Fruit fly (Drosophila melanogaster) whole organism, wandering third instar larva: ENCODE results near the gene Or94b.

Experiments
- CG32264 ChIP-seq: fragments of 200-800 bp; sonication (Bioruptor generic); optimal IDR thresholded peaks from 2 replicates; lab custom pipeline; 2016; ENCODE audit warnings: missing biosample characterization, missing genetic modification characterization
- CG9705 ChIP-seq: fragments of 200-800 bp; sonication (Bioruptor generic); optimal IDR thresholded peaks from 2 replicates; lab custom pipeline; 2018; ENCODE audit warnings: missing biosample characterization, mild to moderate bottlenecking, missing genetic modification characterization
- Dfd ChIP-seq: fragments of >200 bp; optimal IDR thresholded peaks from 2 replicates; lab custom pipeline; 2017; ENCODE audit warnings: missing biosample characterization, missing genetic modification characterization
- Dif ChIP-seq: fragments of 200-275, 200-300 bp; sonication (Bioruptor generic); optimal IDR thresholded peaks from 2 replicates; lab custom pipeline; 2018; ENCODE audit warnings: missing biosample characterization, missing genetic modification characterization; ENCODE audit not compliant: partially characterized antibody
- GATAd ChIP-seq: sonication (Bioruptor generic); optimal IDR thresholded peaks from 2 replicates; lab custom pipeline; 2016; ENCODE audit warnings: missing biosample characterization, missing genetic modification characterization
- HLH106 ChIP-seq: fragments of 200-800 bp; optimal IDR thresholded peaks from 3 replicates; lab custom pipeline; 2019; ENCODE audit warnings: missing biosample characterization, mild to moderate bottlenecking, missing genetic modification characterization, moderate library complexity
- Hnf4 ChIP-seq: fragments of 200-800 bp; sonication (Bioruptor generic); optimal IDR thresholded peaks from 2 replicates; lab custom pipeline; 2016; ENCODE audit warnings: missing biosample characterization, mild to moderate bottlenecking, missing genetic modification characterization
- Hr83 ChIP-seq: fragments of 200-300 bp; sonication (Bioruptor generic); optimal IDR thresholded peaks from 2 replicates; lab custom pipeline; 2016; ENCODE audit warnings: missing biosample characterization, mild to moderate bottlenecking, missing genetic modification characterization, moderate library complexity; ENCODE audit not compliant: poor library complexity, severe bottlenecking
- Jra ChIP-seq: sonication (Bioruptor generic); optimal IDR thresholded peaks from 2 replicates; lab custom pipeline; 2016; ENCODE audit warnings: missing biosample characterization, missing genetic modification characterization
- Mio ChIP-seq: sonication (Bioruptor generic); optimal IDR thresholded peaks from 2 replicates; lab custom pipeline; 2016; ENCODE audit warnings: missing biosample characterization, missing genetic modification characterization
- N ChIP-seq: fragments of >200 bp; optimal IDR thresholded peaks from 2 replicates; lab custom pipeline; 2018; ENCODE audit warnings: missing biosample characterization, missing external identifiers, missing genetic modification characterization
- Rel ChIP-seq, 2 experiments: fragments of 200-800 bp; sonication (Bioruptor generic) in 1 of 2; optimal IDR thresholded peaks; 2 replicates in 1 of 2; 3 replicates in 1 of 2; lab custom pipeline; 2016 to 2019; ENCODE audit warnings: mild to moderate bottlenecking in 2 of 2, missing biosample characterization in 2 of 2, missing genetic modification characterization in 2 of 2, moderate library complexity in 1 of 2
- Sp1 ChIP-seq: fragments of 200-800 bp; sonication (Bioruptor generic); optimal IDR thresholded peaks from 3 replicates; lab custom pipeline; 2019; ENCODE audit warnings: missing biosample characterization, mild to moderate bottlenecking, missing genetic modification characterization, moderate library complexity
- br ChIP-seq: fragments of 200-800 bp; sonication (Bioruptor generic); optimal IDR thresholded peaks from 2 replicates; lab custom pipeline; 2016; ENCODE audit warnings: missing biosample characterization, missing genetic modification characterization
- dl ChIP-seq, 2 experiments: fragments of 175-275, 200-275 bp in 1 of 2; fragments of 200-275 bp in 1 of 2; sonication (Bioruptor generic); optimal IDR thresholded peaks; lab custom pipeline; 2018; ENCODE audit warnings: mild to moderate bottlenecking in 2 of 2, missing biosample characterization in 2 of 2, missing genetic modification characterization in 2 of 2, moderate library complexity in 2 of 2; ENCODE audit not compliant: partially characterized antibody in 2 of 2, insufficient read depth in 1 of 2
- dmrt93B ChIP-seq: fragments of 200-800 bp; sonication (Bioruptor generic); optimal IDR thresholded peaks from 2 replicates; lab custom pipeline; 2018; ENCODE audit warnings: missing biosample characterization, mild to moderate bottlenecking, missing genetic modification characterization
- dsf ChIP-seq: sonication (Bioruptor generic); optimal IDR thresholded peaks from 2 replicates; lab custom pipeline; 2016; ENCODE audit warnings: missing biosample characterization, missing genetic modification characterization, borderline replicate concordance
- ey ChIP-seq: fragments of 200-800 bp; sonication (Bioruptor generic); optimal IDR thresholded peaks from 2 replicates; lab custom pipeline; 2016; ENCODE audit warnings: missing biosample characterization, missing genetic modification characterization
- foxo ChIP-seq, 2 experiments: fragments of 200-800 bp; sonication (Bioruptor generic); optimal IDR thresholded peaks; 2 replicates in 1 of 2; 3 replicates in 1 of 2; lab custom pipeline; 2016 to 2017; ENCODE audit warnings: missing biosample characterization in 2 of 2, missing genetic modification characterization in 2 of 2
- fru ChIP-seq: fragments of 200-800 bp; sonication (Bioruptor generic); optimal IDR thresholded peaks from 3 replicates; lab custom pipeline; 2016; ENCODE audit warnings: missing biosample characterization, mild to moderate bottlenecking, missing genetic modification characterization
- h ChIP-seq: fragments of 200-800 bp; sonication (Bioruptor generic); optimal IDR thresholded peaks from 3 replicates; lab custom pipeline; 2016; ENCODE audit warnings: missing biosample characterization, mild to moderate bottlenecking, missing genetic modification characterization
- jim ChIP-seq: fragments of 175-275, 200-325 bp; sonication (Bioruptor generic); optimal IDR thresholded peaks from 2 replicates; lab custom pipeline; 2016; ENCODE audit warnings: missing biosample characterization, mild to moderate bottlenecking, missing genetic modification characterization
- lola ChIP-seq: fragments of >200 bp; optimal IDR thresholded peaks from 2 replicates; lab custom pipeline; 2017; ENCODE audit warnings: missing biosample characterization, missing genetic modification characterization
- pan ChIP-seq: fragments of >200 bp; optimal IDR thresholded peaks from 2 replicates; lab custom pipeline; 2017
- psq ChIP-seq: fragments of 200-800 bp; sonication (Bioruptor generic); optimal IDR thresholded peaks from 3 replicates; lab custom pipeline; 2017; ENCODE audit warnings: missing biosample characterization, mild to moderate bottlenecking, missing genetic modification characterization, moderate library complexity
- rgr ChIP-seq: fragments of 200-800 bp; sonication (Bioruptor generic); optimal IDR thresholded peaks from 3 replicates; lab custom pipeline; 2016; ENCODE audit warnings: missing biosample characterization, mild to moderate bottlenecking, missing genetic modification characterization
- sage ChIP-seq: fragments of 200-800 bp; sonication (Bioruptor generic); optimal IDR thresholded peaks from 2 replicates; lab custom pipeline; 2016; ENCODE audit warnings: missing biosample characterization, mild to moderate bottlenecking, missing genetic modification characterization
- sv ChIP-seq: fragments of 200-800 bp; sonication (Bioruptor generic); optimal IDR thresholded peaks from 3 replicates; lab custom pipeline; 2016; ENCODE audit warnings: missing biosample characterization, missing genetic modification characterization
- tai ChIP-seq: sonication (Bioruptor generic); optimal IDR thresholded peaks from 2 replicates; lab custom pipeline; 2016; ENCODE audit warnings: missing biosample characterization, missing genetic modification characterization
- usp ChIP-seq: fragments of >200 bp; optimal IDR thresholded peaks from 2 replicates; lab custom pipeline; 2017; ENCODE audit warnings: missing biosample characterization, missing genetic modification characterization
- woc ChIP-seq: sonication (Bioruptor generic); optimal IDR thresholded peaks from 2 replicates; lab custom pipeline; 2016; ENCODE audit warnings: missing biosample characterization, mild to moderate bottlenecking, missing genetic modification characterization

Gene Or94b

dm6 chr3R:22988995-22989394 is at the start of gene Or94b:
Gene Or94b, plus strand, starts transcription at chr3R:22989295.
- TF ChIP-seq h (GFP tag; lab: Kevin White, UChicago) = no peak
- TF ChIP-seq woc (GFP tag; lab: Kevin White, UChicago) = no peak
- no peak for TF ChIP-seq lola
- no peak for TF ChIP-seq Hr83
- no peak for TF ChIP-seq dmrt93B (GFP tag; lab: Kevin White, UChicago)
- no peak for TF ChIP-seq fru (GFP tag; lab: Kevin White, UChicago)
- no peak for TF ChIP-seq Dfd
- TF ChIP-seq N = no peak
- TF ChIP-seq Mio (GFP tag; lab: Kevin White, UChicago) = no peak
- no peak for TF ChIP-seq Sp1 (GFP tag; lab: Kevin White, UChicago)
- TF ChIP-seq psq = no peak
- TF ChIP-seq jim (GFP tag; lab: Kevin White, UChicago) = no peak
- no peak for TF ChIP-seq pan (lab: Kevin White, UChicago)
- TF ChIP-seq Rel (GFP tag; optimal IDR thresholded peaks at IDR 0.05; lab: Kevin White, UChicago) = no peak
- no peak for TF ChIP-seq Rel (tag; optimal IDR thresholded peaks at IDR 0.05; lab: Kevin White, UChicago)
- TF ChIP-seq foxo (GFP tag; optimal IDR thresholded peaks at IDR 0.05; lab: Kevin White, UChicago) = no peak
- TF ChIP-seq Hnf4 (GFP tag; lab: Kevin White, UChicago) = no peak
- no peak for TF ChIP-seq br (GFP tag; lab: Kevin White, UChicago)
- no peak for TF ChIP-seq GATAd (GFP tag; lab: Kevin White, UChicago)

- TF ChIP-seq Dif (GFP tag; lab: Kevin White, UChicago) (no peak), lola (no peak), dmrt93B (GFP tag; lab: Kevin White, UChicago) (no peak), pan (lab: Kevin White, UChicago) (no peak), dl (GFP tag; optimal IDR thresholded peaks at IDR 0.05; lab: Kevin White, UChicago; ENCODE audit: insufficient read depth in 1 of 2, partially characterized antibody in 2 of 2) (no peak), sv (GFP tag; lab: Kevin White, UChicago) (no peak), h (GFP tag; lab: Kevin White, UChicago) (no peak), GATAd (GFP tag; lab: Kevin White, UChicago) (no peak), CG9705 (GFP tag; lab: Kevin White, UChicago) (no peak), Sp1 (GFP tag; lab: Kevin White, UChicago) (no peak)
Measured at dm6 chr3R:22965220-22965619, 23.9 kb upstream of the Or94b start.

dm6 chr3R:22965984-22966383 is 23.1 kb upstream of the Or94b start, which contains the start of gene Tpl94D:
Gene Tpl94D, plus strand, starts transcription at chr3R:22966284.
- TF ChIP-seq dsf (no peak), sv (GFP tag; lab: Kevin White, UChicago) (no peak), sage (no peak), CG32264 (GFP tag; lab: Kevin White, UChicago) (no peak), jim (GFP tag; lab: Kevin White, UChicago) (no peak), GATAd (GFP tag; lab: Kevin White, UChicago) (no peak), Jra (GFP tag; lab: Kevin White, UChicago) (no peak), dmrt93B (GFP tag; lab: Kevin White, UChicago) (no peak), Hnf4 (GFP tag; lab: Kevin White, UChicago) (no peak), h (GFP tag; lab: Kevin White, UChicago) (no peak), ey (GFP tag; lab: Kevin White, UChicago) (no peak), Dfd (no peak)

- TF ChIP-seq Dfd = no peak
- no peak for TF ChIP-seq jim (GFP tag; lab: Kevin White, UChicago)
- no peak for TF ChIP-seq fru (GFP tag; lab: Kevin White, UChicago)
- TF ChIP-seq HLH106 (tag; lab: Kevin White, UChicago) = no peak
- no peak for TF ChIP-seq ey (GFP tag; lab: Kevin White, UChicago)
- TF ChIP-seq rgr (GFP tag; lab: Kevin White, UChicago) = no peak
- no peak for TF ChIP-seq Sp1 (GFP tag; lab: Kevin White, UChicago)
- no peak for TF ChIP-seq sage
- TF ChIP-seq CG32264 (GFP tag; lab: Kevin White, UChicago) = no peak
- no peak for TF ChIP-seq tai (GFP tag; lab: Kevin White, UChicago)
- TF ChIP-seq dl (GFP tag; optimal IDR thresholded peaks at IDR 0.05; lab: Kevin White, UChicago; ENCODE audit: insufficient read depth in 1 of 2, partially characterized antibody in 2 of 2) = no peak
- TF ChIP-seq pan (lab: Kevin White, UChicago) = no peak
- TF ChIP-seq dmrt93B (GFP tag; lab: Kevin White, UChicago) = no peak
- TF ChIP-seq lola = no peak
- no peak for TF ChIP-seq Dif (GFP tag; lab: Kevin White, UChicago)
- TF ChIP-seq usp (GFP tag; lab: Kevin White, UChicago) = no peak
- no peak for TF ChIP-seq N
Measured at dm6 chr3R:22976997-22977396, 12.1 kb upstream of the Or94b start, which contains the start of gene Gbp3. Gene Gbp3, plus strand, starts transcription at chr3R:22977270.
